Fruit fly (Drosophila melanogaster) whole organism, embryonic: ENCODE results near the gene CG34384.

Experiments
- B-H1 ChIP-seq: fragments of 200-800 bp; sonication (Bioruptor generic); IDR thresholded peaks from 3 replicates; pipeline ENCODE4 v1.3.6; 2022; ENCODE audit warnings: missing biosample characterization, missing genetic modification characterization
- Blimp-1 ChIP-seq: fragments of 200-800 bp; sonication (Bioruptor generic); optimal IDR thresholded peaks from 3 replicates; lab custom pipeline; 2018; ENCODE audit warnings: missing biosample characterization, missing genetic modification characterization, mild to moderate bottlenecking, moderate library complexity, missing genetic modification reagents
- CG10431 ChIP-seq: fragments of 200-800 bp; sonication (Bioruptor generic); optimal IDR thresholded peaks from 3 replicates; lab custom pipeline; 2018; ENCODE audit warnings: missing biosample characterization, mild to moderate bottlenecking, missing genetic modification characterization
- CG11695 ChIP-seq: fragments of 200-800 bp; sonication (Bioruptor generic); IDR thresholded peaks from 3 replicates; pipeline ENCODE4 v1.3.6; 2022; ENCODE audit warnings: missing biosample characterization, missing genetic modification characterization
- CG12155 ChIP-seq: fragments of 200-800 bp; sonication (Bioruptor generic); optimal IDR thresholded peaks from 3 replicates; lab custom pipeline; 2016; ENCODE audit warnings: missing biosample characterization, missing genetic modification characterization
- CG12659 ChIP-seq: fragments of 200-800 bp; sonication (Bioruptor generic); optimal IDR thresholded peaks from 3 replicates; lab custom pipeline; 2017; ENCODE audit warnings: mild to moderate bottlenecking, missing biosample characterization, missing genetic modification reagents, missing genetic modification characterization
- CG12942 ChIP-seq: fragments of 200-800 bp; sonication (Bioruptor generic); optimal IDR thresholded peaks from 3 replicates; lab custom pipeline; 2016; ENCODE audit warnings: missing biosample characterization, missing genetic modification characterization
- CG13424 ChIP-seq: fragments of 200-800 bp; sonication (Bioruptor generic); optimal IDR thresholded peaks from 2 replicates; lab custom pipeline; 2019; ENCODE audit warnings: missing biosample characterization, mild to moderate bottlenecking, missing genetic modification characterization, moderate library complexity
- CG14965 ChIP-seq: fragments of 200-800 bp; sonication (Bioruptor generic); optimal IDR thresholded peaks from 2 replicates; lab custom pipeline; 2016; ENCODE audit warnings: missing biosample characterization, missing genetic modification characterization, borderline replicate concordance
- CG31224 ChIP-seq: fragments of 200-800 bp; sonication (Bioruptor generic); IDR thresholded peaks from 2 replicates; pipeline ENCODE4 v1.3.6; 2022; ENCODE audit warnings: missing biosample characterization, missing genetic modification characterization
- CG31388 ChIP-seq: fragments of 200-800 bp; sonication (Bioruptor generic); optimal IDR thresholded peaks from 2 replicates; lab custom pipeline; 2016; ENCODE audit warnings: missing biosample characterization, missing genetic modification characterization
- CG4617 ChIP-seq: fragments of 200-800 bp; sonication (Bioruptor generic); optimal IDR thresholded peaks from 3 replicates; lab custom pipeline; 2016; ENCODE audit warnings: missing biosample characterization, missing genetic modification characterization, borderline replicate concordance
- CG4854 ChIP-seq: fragments of 200-800 bp; sonication (Bioruptor generic); optimal IDR thresholded peaks from 2 replicates; lab custom pipeline; 2016; ENCODE audit warnings: missing biosample characterization, missing genetic modification characterization, inconsistent platforms
- CG6654 ChIP-seq: fragments of 200-800 bp; sonication (Bioruptor generic); optimal IDR thresholded peaks from 2 replicates; lab custom pipeline; 2017; ENCODE audit warnings: missing biosample characterization, mild to moderate bottlenecking, missing genetic modification characterization
- CG7357 ChIP-seq: fragments of 200-800 bp; sonication (Bioruptor generic); IDR thresholded peaks from 3 replicates; pipeline ENCODE4 v1.3.6; 2022; ENCODE audit warnings: missing biosample characterization, missing genetic modification characterization
- CG8359 ChIP-seq: fragments of 200-800 bp; sonication (Bioruptor generic); optimal IDR thresholded peaks from 2 replicates; lab custom pipeline; 2017; ENCODE audit warnings: missing biosample characterization, mild to moderate bottlenecking, missing genetic modification characterization, borderline replicate concordance
- CG8478 ChIP-seq: fragments of >200 bp; optimal IDR thresholded peaks from 2 replicates; lab custom pipeline; 2018
- CG8765 ChIP-seq: fragments of 200-800 bp; sonication (Bioruptor generic); IDR thresholded peaks from 2 replicates; pipeline ENCODE4 v1.3.6; 2022; ENCODE audit warnings: missing biosample characterization, missing genetic modification characterization
- D19A ChIP-seq: fragments of 200-800 bp; optimal IDR thresholded peaks from 3 replicates; lab custom pipeline; 2019; ENCODE audit warnings: missing biosample characterization, mild to moderate bottlenecking, missing genetic modification characterization, moderate library complexity
- Dad ChIP-seq: fragments of 200-800 bp; sonication (Bioruptor generic); optimal IDR thresholded peaks from 3 replicates; lab custom pipeline; 2016; ENCODE audit warnings: missing biosample characterization, missing genetic modification characterization
- E2f1 ChIP-seq: fragments of 200-800 bp; sonication (Bioruptor generic); IDR thresholded peaks from 2 replicates; pipeline ENCODE4 v1.3.6; 2022; ENCODE audit warnings: missing biosample characterization, missing genetic modification characterization
- ERR ChIP-seq: fragments of 200-800 bp; sonication (Bioruptor generic); optimal IDR thresholded peaks from 2 replicates; lab custom pipeline; 2016; ENCODE audit warnings: missing biosample characterization, missing genetic modification characterization
- Hr78 ChIP-seq, 2 experiments: fragments of 200-800 bp in 1 of 2; fragments of >200 bp in 1 of 2; sonication (Bioruptor generic) in 1 of 2; optimal IDR thresholded peaks; 2 replicates each; lab custom pipeline; 2017 to 2019; ENCODE audit warnings: missing biosample characterization in 2 of 2, missing genetic modification characterization in 2 of 2, mild to moderate bottlenecking in 1 of 2, moderate library complexity in 1 of 2
- Mes4 ChIP-seq: fragments of 200-800 bp; sonication (Bioruptor generic); optimal IDR thresholded peaks from 2 replicates; lab custom pipeline; 2016; ENCODE audit warnings: missing biosample characterization, missing genetic modification characterization
- NFAT ChIP-seq: fragments of 200-800 bp; sonication (Bioruptor generic); IDR thresholded peaks from 2 replicates; pipeline ENCODE4 v1.3.6; 2022; ENCODE audit warnings: missing biosample characterization, missing genetic modification characterization
- NfI ChIP-seq: fragments of 200-800 bp; sonication (Bioruptor generic); optimal IDR thresholded peaks from 3 replicates; lab custom pipeline; 2018; ENCODE audit warnings: missing biosample characterization, mild to moderate bottlenecking, missing genetic modification characterization, moderate library complexity
- Optix ChIP-seq: fragments of 200-800 bp; sonication (Bioruptor generic); IDR thresholded peaks from 3 replicates; pipeline ENCODE4 v1.3.6; 2022; ENCODE audit warnings: missing biosample characterization, missing genetic modification characterization
- Poxn ChIP-seq: fragments of 200-800 bp; sonication (Bioruptor generic); IDR thresholded peaks from 2 replicates; pipeline ENCODE4 v1.3.6; 2022; ENCODE audit warnings: missing biosample characterization, missing genetic modification characterization
- Ptx1 ChIP-seq: fragments of 200-800 bp; sonication (Bioruptor generic); IDR thresholded peaks from 2 replicates; pipeline ENCODE4 v1.3.6; 2022; ENCODE audit warnings: missing biosample characterization, missing genetic modification characterization
- Sry-δ ChIP-seq: fragments of 200-800 bp; sonication (Bioruptor generic); optimal IDR thresholded peaks from 2 replicates; lab custom pipeline; 2016; ENCODE audit warnings: missing biosample characterization, missing genetic modification characterization
- Stat92E ChIP-seq, 3 experiments: fragments of >200 bp in 2 of 3; fragments of 200-800 bp in 1 of 3; sonication (Bioruptor generic) in 1 of 3; optimal IDR thresholded peaks; 2 replicates each; lab custom pipeline; 2017 to 2019; ENCODE audit warnings: missing biosample characterization in 3 of 3, missing genetic modification characterization in 3 of 3, mild to moderate bottlenecking in 1 of 3, moderate library complexity in 1 of 3
- bowl ChIP-seq: fragments of 200-800 bp; sonication (Bioruptor generic); IDR thresholded peaks from 2 replicates; pipeline ENCODE4 v1.3.6; 2022; ENCODE audit warnings: missing biosample characterization, missing genetic modification characterization
- cad ChIP-seq: fragments of >200 bp; optimal IDR thresholded peaks from 2 replicates; lab custom pipeline; 2017; ENCODE audit warnings: missing biosample characterization, missing genetic modification characterization
- crp ChIP-seq, 2 experiments: fragments of 200-800 bp; sonication (Bioruptor generic); optimal IDR thresholded peaks; 2 replicates in 1 of 2; 3 replicates in 1 of 2; lab custom pipeline; 2017; ENCODE audit warnings: missing biosample characterization in 2 of 2, missing genetic modification characterization in 2 of 2, mild to moderate bottlenecking in 1 of 2, moderate library complexity in 1 of 2
- dan ChIP-seq: fragments of 200-800 bp; sonication (Bioruptor generic); IDR thresholded peaks from 2 replicates; pipeline ENCODE4 v1.3.6; 2022; ENCODE audit warnings: missing biosample characterization, missing genetic modification characterization
- disco-r ChIP-seq: fragments of 200-800 bp; sonication (Bioruptor generic); optimal IDR thresholded peaks from 2 replicates; lab custom pipeline; 2016; ENCODE audit warnings: missing biosample characterization, missing genetic modification characterization
- emc ChIP-seq: fragments of 200-800 bp; sonication (Bioruptor generic); optimal IDR thresholded peaks from 2 replicates; lab custom pipeline; 2016; ENCODE audit warnings: missing biosample characterization, missing genetic modification characterization
- ems ChIP-seq: fragments of 200-800 bp; sonication (Bioruptor generic); optimal IDR thresholded peaks from 3 replicates; lab custom pipeline; 2016; ENCODE audit warnings: missing biosample characterization, missing genetic modification characterization
- h ChIP-seq: fragments of >200 bp; optimal IDR thresholded peaks from 2 replicates; lab custom pipeline; 2017
- insv ChIP-seq, 2 experiments: fragments of 200-800 bp; sonication (Bioruptor generic); optimal IDR thresholded peaks; 3 replicates each; lab custom pipeline; 2016 to 2018; ENCODE audit warnings: missing biosample characterization in 2 of 2, missing genetic modification characterization in 2 of 2
- jing ChIP-seq: fragments of 200-800 bp; sonication (Bioruptor generic); optimal IDR thresholded peaks from 2 replicates; lab custom pipeline; 2018; ENCODE audit warnings: missing biosample characterization, mild to moderate bottlenecking, missing genetic modification characterization
- lov ChIP-seq, 2 experiments: fragments of 200-800 bp in 1 of 2; fragments of >200 bp in 1 of 2; sonication (Bioruptor generic) in 1 of 2; IDR thresholded peaks in 1 of 2; optimal IDR thresholded peaks in 1 of 2; 2 replicates in 1 of 2; 3 replicates in 1 of 2; pipeline versions ENCODE4 v1.3.6 to Lab custom; 2017 to 2022; ENCODE audit warnings: missing biosample characterization in 1 of 2, missing genetic modification characterization in 1 of 2
- prd ChIP-seq, 3 experiments: fragments of >200 bp in 2 of 3; fragments of 200-800 bp in 1 of 3; sonication (Bioruptor generic) in 1 of 3; optimal IDR thresholded peaks in 2 of 3; IDR thresholded peaks in 1 of 3; 2 replicates in 2 of 3; 3 replicates in 1 of 3; pipeline versions ENCODE4 v1.3.6 to Lab custom; 2017 to 2022; ENCODE audit warnings: missing biosample characterization in 1 of 3, missing genetic modification characterization in 1 of 3
- sd ChIP-seq: fragments of 200-800 bp; sonication (Bioruptor generic); optimal IDR thresholded peaks from 3 replicates; lab custom pipeline; 2018; ENCODE audit warnings: missing biosample characterization, mild to moderate bottlenecking, missing genetic modification characterization, moderate library complexity
- ssp ChIP-seq: fragments of 200-800 bp; sonication (Bioruptor generic); IDR thresholded peaks from 2 replicates; pipeline ENCODE4 v1.3.6; 2022; ENCODE audit warnings: missing biosample characterization, missing genetic modification characterization
- stwl ChIP-seq: fragments of 200-800 bp; sonication (Bioruptor generic); optimal IDR thresholded peaks from 3 replicates; lab custom pipeline; 2018; ENCODE audit warnings: missing biosample characterization, mild to moderate bottlenecking, missing genetic modification characterization, moderate library complexity
- toy ChIP-seq: fragments of 200-800 bp; sonication (Bioruptor generic); IDR thresholded peaks from 2 replicates; pipeline ENCODE4 v1.3.6; 2022; ENCODE audit warnings: missing biosample characterization, missing genetic modification characterization

The CG34384 gene

DNA sequence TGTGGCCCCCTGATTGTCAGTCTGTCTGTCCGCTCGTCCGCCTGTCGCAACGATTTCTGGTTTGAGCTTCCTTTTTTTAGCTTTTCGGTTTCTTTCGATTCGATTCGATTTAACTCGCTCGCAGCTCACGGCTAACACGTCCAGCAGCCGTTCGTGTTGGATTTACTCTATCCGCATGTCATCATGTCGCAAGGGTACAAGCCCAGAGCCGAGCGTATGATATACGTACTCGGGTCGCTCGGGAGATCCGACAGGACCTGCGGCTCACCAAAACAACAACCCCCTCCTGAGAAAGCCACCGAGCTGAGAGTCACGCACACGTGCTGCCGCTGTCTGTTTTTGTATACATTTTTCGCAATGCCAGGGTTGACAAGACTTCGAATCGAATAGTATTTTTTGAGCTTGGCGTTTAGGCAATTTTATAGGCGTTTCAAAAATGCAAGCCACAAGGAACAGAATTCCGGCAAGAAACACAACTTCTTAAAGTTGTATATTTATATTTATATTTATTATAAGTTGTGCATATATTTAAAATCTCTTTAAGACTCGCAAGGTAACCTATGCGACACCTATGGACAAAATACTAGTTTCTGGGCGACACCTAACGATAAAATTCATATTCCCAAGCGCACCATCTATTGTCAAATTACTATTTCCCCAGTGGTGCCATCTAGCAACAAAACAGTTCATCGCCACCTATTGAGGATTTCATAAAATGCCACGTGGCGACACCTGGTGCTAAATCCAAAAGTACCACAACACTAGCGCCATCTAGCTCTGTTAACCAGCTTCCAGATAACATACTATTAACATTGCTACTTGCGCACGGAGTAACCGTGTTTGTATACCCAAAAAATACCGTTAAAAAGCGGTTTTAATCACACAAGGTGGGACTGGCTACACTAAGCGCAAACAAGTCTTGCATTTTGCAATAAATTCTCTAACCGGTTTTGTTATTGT lies 4.2 kb upstream of the CG34384 start, which contains the start of the genes CG2993 and sgll (continued):
- TF ChIP-seq CG14965 (GFP tag; lab: Kevin White, UChicago) (peak; percentile 87), B-H1 (GFP tag; lab: Robert Waterston, UW) (peak; percentile 81), insv (GFP tag; optimal IDR thresholded peaks at IDR 0.05; lab: Kevin White, UChicago) (peak in 1 of 2 experiments; percentile 76), toy (GFP tag; lab: Robert Waterston, UW) (peak; percentile 39; the same call in 1 of the 2 replicates), Ptx1 (GFP tag; lab: Robert Waterston, UW) (peak; percentile 96), lov (optimal IDR thresholded peaks at IDR 0.05; lab: Kevin White, UChicago) (no peak), lov (GFP tag; IDR thresholded peaks at IDR 0.05; lab: Robert Waterston, UW) (peak; percentile 88), Stat92E (GFP tag; optimal IDR thresholded peaks at IDR 0.05; lab: Kevin White, UChicago) (no peak), CG8765 (GFP tag; lab: Robert Waterston, UW) (peak; percentile 79), prd (optimal IDR thresholded peaks at IDR 0.05; lab: Kevin White, UChicago) (no peak), prd (GFP tag; IDR thresholded peaks at IDR 0.05; lab: Robert Waterston, UW) (peak; percentile 95), crp (GFP tag; optimal IDR thresholded peaks at IDR 0.05; lab: Kevin White, UChicago) (peak in 1 of 2 experiments; percentile 41), bowl (GFP tag; lab: Robert Waterston, UW) (peak; percentile 11; the same call in 1 of the 2 replicates), E2f1 (peak; percentile 94), Mes4 (GFP tag; lab: Kevin White, UChicago) (peak; percentile 94), NfI (GFP tag; lab: Kevin White, UChicago) (peak; percentile 94), emc (GFP tag; lab: Kevin White, UChicago) (peak; percentile 91), Dad (peak; percentile 77), CG10431 (GFP tag; lab: Kevin White, UChicago) (no peak), disco-r (GFP tag; lab: Kevin White, UChicago) (peak; percentile 82), ERR (GFP tag; lab: Kevin White, UChicago) (peak; percentile 80), CG12942 (GFP tag; lab: Kevin White, UChicago) (peak; percentile 92), jing (peak; percentile 85), ssp (GFP tag; lab: Robert Waterston, UW) (peak; percentile 88), Hr78 (GFP tag; optimal IDR thresholded peaks at IDR 0.05; lab: Kevin White, UChicago) (no peak), CG7357 (GFP tag; lab: Robert Waterston, UW) (peak; percentile 80), CG4854 (GFP tag; lab: Kevin White, UChicago) (peak; percentile 85), Poxn (GFP tag; lab: Robert Waterston, UW) (peak; percentile 40; the same call in 1 of the 2 replicates), CG11695 (no peak), D19A (peak; percentile 67), CG13424 (tag; lab: Kevin White, UChicago) (peak; percentile 71), Blimp-1 (GFP tag; lab: Kevin White, UChicago) (peak; percentile 76), Optix (peak; percentile 93), CG12155 (GFP tag; lab: Kevin White, UChicago) (peak; percentile 88), CG6654 (peak; percentile 77), CG12659 (GFP tag; lab: Kevin White, UChicago) (peak; percentile 81), CG31224 (peak; percentile 76), h (lab: Kevin White, UChicago) (no peak), ems (GFP tag; lab: Kevin White, UChicago) (peak; percentile 84), CG8478 (lab: Kevin White, UChicago) (peak; percentile 70), CG4617 (peak; percentile 86), Sry-δ (GFP tag; lab: Kevin White, UChicago) (peak; percentile 66), CG31388 (peak; percentile 92), CG8359 (peak; percentile 67), cad (GFP tag; lab: Kevin White, UChicago) (no peak), sd (tag; lab: Kevin White, UChicago) (peak; percentile 94), NFAT (GFP tag; lab: Robert Waterston, UW) (peak; percentile 99), dan (GFP tag; lab: Robert Waterston, UW) (peak; percentile 46; the same call in 1 of the 2 replicates), stwl (peak; percentile 92)
